Fruit fly (Drosophila melanogaster): ENCODE results near the gene CG32755.
A peak's percentile ranks its signal among the peaks of the same experiment; 100 is the strongest.

CG32755 gene

dm6 chrX:5972030-5972429 is 22.0 kb downstream of the CG32755 start (continued):
- TF ChIP-seq E2f2 (GFP tag; IDR thresholded peaks at IDR 0.05) = peak; percentile 26; the same call in 1 of the 2 replicates
- TF ChIP-seq CG11456 (GFP tag; IDR thresholded peaks at IDR 0.05) = 0 out of 3 replicates have a peak, but pooled peaks have one; percentile 43
- peak; percentile 19 for TF ChIP-seq CG7839 (tag; optimal IDR thresholded peaks at IDR 0.05)
- TF ChIP-seq CG2678 (tag; optimal IDR thresholded peaks at IDR 0.05) = peak; percentile 32
- TF ChIP-seq CG1602 (GFP tag; optimal IDR thresholded peaks at IDR 0.05) = peak; percentile 5
- TF ChIP-seq sens-2 (GFP tag; IDR thresholded peaks at IDR 0.05) = peak; percentile 54
- TF ChIP-seq Hmr (GFP tag; optimal IDR thresholded peaks at IDR 0.05) = no peak
- TF ChIP-seq zfh1 (GFP tag; IDR thresholded peaks at IDR 0.05) = peak; percentile 80
- peak; percentile 46 for TF ChIP-seq CG10979 (tag; optimal IDR thresholded peaks at IDR 0.05)
- TF ChIP-seq CG7786 (GFP tag; optimal IDR thresholded peaks at IDR 0.05) = no peak
- peak; percentile 50 for TF ChIP-seq row (GFP tag; IDR thresholded peaks at IDR 0.05)
- TF ChIP-seq CG10543 (GFP tag; optimal IDR thresholded peaks at IDR 0.05) = no peak
- TF ChIP-seq CG13775 (GFP tag; optimal IDR thresholded peaks at IDR 0.05) = no peak
- TF ChIP-seq CG16863 (GFP tag; optimal IDR thresholded peaks at IDR 0.05) = peak; percentile 49
- TF ChIP-seq schlank (tag; optimal IDR thresholded peaks at IDR 0.05) = no peak
- TF ChIP-seq CG3847 (GFP tag; IDR thresholded peaks at IDR 0.05) = no peak
- TF ChIP-seq ro (GFP tag; IDR thresholded peaks at IDR 0.05) = no peak
- TF ChIP-seq CG15601 (tag; optimal IDR thresholded peaks at IDR 0.05) = peak; percentile 27
- peak; percentile 53; the same call in 1 of the 2 replicates for TF ChIP-seq Rfx (GFP tag; IDR thresholded peaks at IDR 0.05)
- no peak for TF ChIP-seq repo (GFP tag; optimal IDR thresholded peaks at IDR 0.05)
- no peak for TF ChIP-seq CG15479 (GFP tag; optimal IDR thresholded peaks at IDR 0.05)
- no peak for TF ChIP-seq CG2116 (GFP tag; optimal IDR thresholded peaks at IDR 0.05)
- no peak for TF ChIP-seq Dfd (GFP tag; optimal IDR thresholded peaks at IDR 0.05)
- peak; percentile 9 for TF ChIP-seq CG9609 (GFP tag; optimal IDR thresholded peaks at IDR 0.05)
- TF ChIP-seq CG13296 (GFP tag; optimal IDR thresholded peaks at IDR 0.05) = no peak
- peak; percentile 85 for TF ChIP-seq sens (GFP tag)
- TF ChIP-seq Med (GFP tag) = peak; percentile 83
- peak; percentile 49 for TF ChIP-seq dysf (GFP tag; IDR thresholded peaks at IDR 0.05)
- peak; percentile 42; the same call in 1 of the 3 replicates for TF ChIP-seq Aef1 (GFP tag; IDR thresholded peaks at IDR 0.05)
- peak; percentile 57 for TF ChIP-seq gem (tag; optimal IDR thresholded peaks at IDR 0.05)
- peak; percentile 40; the same call in 1 of the 2 replicates for TF ChIP-seq Awh (GFP tag; IDR thresholded peaks at IDR 0.05)
- peak; percentile 44 for TF ChIP-seq CG30431 (GFP tag; optimal IDR thresholded peaks at IDR 0.05)
- peak; percentile 47 for TF ChIP-seq CG13424 (tag; optimal IDR thresholded peaks at IDR 0.05)
- TF ChIP-seq ap (GFP tag; IDR thresholded peaks at IDR 0.05) = 0 out of 2 replicates have a peak, but pooled peaks have one; percentile 43
- peak; percentile 49 for TF ChIP-seq CG2712 (tag; optimal IDR thresholded peaks at IDR 0.05)
- no peak for TF ChIP-seq Deaf1 (tag; optimal IDR thresholded peaks at IDR 0.05)
- TF ChIP-seq klu (GFP tag; IDR thresholded peaks at IDR 0.05) = no peak
- TF ChIP-seq CoRest (tag; optimal IDR thresholded peaks at IDR 0.05) = peak; percentile 10
- peak; percentile 52 for TF ChIP-seq az2 (GFP tag; optimal IDR thresholded peaks at IDR 0.05)
- TF ChIP-seq Xrp1 (GFP tag; IDR thresholded peaks at IDR 0.05) = peak; percentile 61
- 0 out of 2 replicates have a peak, but pooled peaks have one; percentile 14 for TF ChIP-seq esg (GFP tag; conservative IDR thresholded peaks at IDR 0.05)
- peak in 1 of 3 experiments; percentile 10 for TF ChIP-seq lola (GFP tag; optimal IDR thresholded peaks at IDR 0.05)
- TF ChIP-seq chm (GFP tag; IDR thresholded peaks at IDR 0.05) = no peak; the same call in 1 of the 2 replicates
- no peak for TF ChIP-seq tup (GFP tag; optimal IDR thresholded peaks at IDR 0.05)
- no peak for TF ChIP-seq Dek (tag; optimal IDR thresholded peaks at IDR 0.05)
- TF ChIP-seq ato (GFP tag; IDR thresholded peaks at IDR 0.05; ENCODE audit: partially characterized antibody) = no peak
- TF ChIP-seq kni (GFP tag; optimal IDR thresholded peaks at IDR 0.05) = no peak
- peak; percentile 28 for TF ChIP-seq Antp (GFP tag; optimal IDR thresholded peaks at IDR 0.05)
- peak; percentile 80 for TF ChIP-seq vvl (GFP tag; IDR thresholded peaks at IDR 0.05)
- peak; percentile 19 for TF ChIP-seq NfI (GFP tag; optimal IDR thresholded peaks at IDR 0.05)
- peak; percentile 7 for TF ChIP-seq Atf3 (GFP tag; optimal IDR thresholded peaks at IDR 0.05)

All from whole organism, embryonic.